Fruit fly (Drosophila melanogaster): ENCODE data around the gene CG31253.

The CG31253 gene

dm6 chr3R:27919385-27919789 lies 41.0 kb downstream of the CG31253 start, which contains the start of gene Boh1 (continued):
- TF ChIP-seq CG31388 (GFP tag; optimal IDR thresholded peaks at IDR 0.05) (no peak), Ets65A (GFP tag) (no peak), CG31224 (GFP tag; IDR thresholded peaks at IDR 0.05) (no peak), CG34422 (GFP tag; IDR thresholded peaks at IDR 0.05) (no peak), grau (tag; optimal IDR thresholded peaks at IDR 0.05) (peak; percentile 41), gcm2 (GFP tag; optimal IDR thresholded peaks at IDR 0.05) (no peak), Sin3A (optimal IDR thresholded peaks at IDR 0.05) (no peak), cad (GFP tag; optimal IDR thresholded peaks at IDR 0.05) (no peak), CG14667 (GFP tag; IDR thresholded peaks at IDR 0.05) (no peak), slbo (GFP tag; IDR thresholded peaks at IDR 0.05) (peak; percentile 25; the same call in 1 of the 2 replicates), sqz (GFP tag; optimal IDR thresholded peaks at IDR 0.05) (peak; percentile 55), CG7372 (GFP tag; IDR thresholded peaks at IDR 0.05) (no peak), crol (GFP tag; IDR thresholded peaks at IDR 0.05) (no peak), CG11504 (tag; optimal IDR thresholded peaks at IDR 0.05) (peak; percentile 90), cwo (GFP tag; optimal IDR thresholded peaks at IDR 0.05) (no peak), CG14965 (GFP tag; optimal IDR thresholded peaks at IDR 0.05; ENCODE audit: borderline replicate concordance) (no peak), ash1 (GFP tag; optimal IDR thresholded peaks at IDR 0.05) (no peak), Hr39 (optimal IDR thresholded peaks at IDR 0.05) (no peak), Dp (GFP tag; optimal IDR thresholded peaks at IDR 0.05) (peak; percentile 6), cg (GFP tag; optimal IDR thresholded peaks at IDR 0.05) (no peak), Taf1 (GFP tag; IDR thresholded peaks at IDR 0.05) (no peak), lilli (GFP tag; optimal IDR thresholded peaks at IDR 0.05) (peak; percentile 12), cato (GFP tag; optimal IDR thresholded peaks at IDR 0.05; ENCODE audit: borderline replicate concordance) (no peak), Hmr (GFP tag; optimal IDR thresholded peaks at IDR 0.05) (peak; percentile 36), CrebB (tag; optimal IDR thresholded peaks at IDR 0.05) (no peak), YL-1 (GFP tag; optimal IDR thresholded peaks at IDR 0.05) (peak; percentile 21), CG7556 (GFP tag; optimal IDR thresholded peaks at IDR 0.05) (peak; percentile 20), zfh1 (GFP tag; IDR thresholded peaks at IDR 0.05) (no peak), CG13287 (GFP tag; IDR thresholded peaks at IDR 0.05; ENCODE audit: partially characterized antibody) (no peak; the same call in 1 of the 2 replicates), Nf-YC (tag; optimal IDR thresholded peaks at IDR 0.05) (peak; percentile 59), pan (optimal IDR thresholded peaks at IDR 0.05) (no peak), pan (GFP tag; optimal IDR thresholded peaks at IDR 0.05 in 1 of 2, IDR thresholded peaks at IDR 0.05 in 1 of 2) (no peak), ci (GFP tag; IDR thresholded peaks at IDR 0.05) (no peak), run (tag; optimal IDR thresholded peaks at IDR 0.05) (no peak), CG6175 (GFP tag; IDR thresholded peaks at IDR 0.05) (no peak), sima (GFP tag; optimal IDR thresholded peaks at IDR 0.05) (no peak), HmgD (GFP tag; optimal IDR thresholded peaks at IDR 0.05) (no peak), row (GFP tag; IDR thresholded peaks at IDR 0.05) (peak; percentile 90), CG8944 (GFP tag; optimal IDR thresholded peaks at IDR 0.05) (no peak), lola (GFP tag; optimal IDR thresholded peaks at IDR 0.05) (peak in 1 of 3 experiments; percentile 23), Dbx (GFP tag; IDR thresholded peaks at IDR 0.05) (no peak), CG14441 (GFP tag; IDR thresholded peaks at IDR 0.05) (peak; percentile 28; the same call in 1 of the 2 replicates), jing (GFP tag; optimal IDR thresholded peaks at IDR 0.05) (no peak), sisA (GFP tag; IDR thresholded peaks at IDR 0.05) (no peak), tgo (GFP tag; IDR thresholded peaks at IDR 0.05) (peak; percentile 24; the same call in 1 of the 3 replicates), lbe (GFP tag; optimal IDR thresholded peaks at IDR 0.05) (peak; percentile 13)
